Fruit fly (Drosophila melanogaster): ENCODE measurements around the gene CG12499.

CG12499 gene

dm6 chr3R:22432200-22432804 is 14.1 kb downstream of the CG12499 start (continued):
- TF ChIP-seq Pdp1 (GFP tag; optimal IDR thresholded peaks at IDR 0.05): peak in 1 of 2 experiments; percentile 9
- no peak for TF ChIP-seq TFAM (GFP tag; optimal IDR thresholded peaks at IDR 0.05)
- TF ChIP-seq CG15269 (tag; optimal IDR thresholded peaks at IDR 0.05): peak; percentile 77
- peak; percentile 88 for TF ChIP-seq CG12769 (tag; optimal IDR thresholded peaks at IDR 0.05)
- TF ChIP-seq her (GFP tag; optimal IDR thresholded peaks at IDR 0.05): no peak
- no peak for TF ChIP-seq CG4404 (GFP tag; IDR thresholded peaks at IDR 0.05)
- no peak for TF ChIP-seq CrebB (tag; optimal IDR thresholded peaks at IDR 0.05)

DNA sequence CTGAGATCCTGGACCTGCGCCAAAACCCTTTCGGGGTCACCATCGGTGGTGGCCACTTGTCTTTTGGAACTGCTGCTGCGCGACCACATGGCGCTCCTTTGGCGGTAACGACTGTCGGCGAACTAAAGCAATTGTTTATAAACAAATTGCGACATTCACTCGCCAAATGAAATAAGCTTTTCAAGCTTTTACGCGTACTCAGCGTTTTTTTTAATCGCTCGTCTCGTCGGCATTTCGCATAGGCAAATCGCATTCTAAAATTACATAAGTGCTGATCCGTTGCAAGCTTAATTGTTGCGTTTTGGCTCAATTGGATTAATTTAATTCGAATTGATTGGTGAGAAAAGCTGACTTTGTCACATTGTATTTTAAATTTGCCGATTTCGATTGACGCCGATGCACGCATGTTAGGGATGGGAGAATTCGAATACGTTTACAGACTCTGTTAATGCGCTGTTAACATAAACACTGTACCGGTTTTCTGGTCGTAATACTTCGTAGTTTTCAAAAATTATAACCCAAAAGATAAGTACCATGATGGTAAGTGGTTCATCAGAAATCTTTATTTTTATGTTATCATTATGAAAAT is 21.7 kb downstream of the CG12499 start, which contains the start of gene pinta:
Gene pinta (minus strand): TSS at position 328 of the 589 bp plus-strand sequence.
- TF ChIP-seq inv (GFP tag; IDR thresholded peaks at IDR 0.05; ENCODE audit: partially characterized antibody): no peak
- no peak for TF ChIP-seq trh (GFP tag; optimal IDR thresholded peaks at IDR 0.05)
- TF ChIP-seq CG11560 (tag; IDR thresholded peaks at IDR 0.05): no peak
- peak; percentile 54 for TF ChIP-seq CG13287 (GFP tag; IDR thresholded peaks at IDR 0.05; ENCODE audit: partially characterized antibody)
- no peak for TF ChIP-seq Xbp1 (GFP tag; optimal IDR thresholded peaks at IDR 0.05)
- TF ChIP-seq bsh (GFP tag; optimal IDR thresholded peaks at IDR 0.05): no peak
- 0 out of 2 replicates have a peak, but pooled peaks have one; percentile 13 for TF ChIP-seq hbn (GFP tag; IDR thresholded peaks at IDR 0.05; ENCODE audit: partially characterized antibody)
- TF ChIP-seq CG4282 (GFP tag; optimal IDR thresholded peaks at IDR 0.05): no peak
- TF ChIP-seq dysf (GFP tag; IDR thresholded peaks at IDR 0.05): no peak
- TF ChIP-seq CG13296 (GFP tag; optimal IDR thresholded peaks at IDR 0.05): no peak
- TF ChIP-seq nau (GFP tag; optimal IDR thresholded peaks at IDR 0.05): no peak
- no peak for TF ChIP-seq fd96Cb (tag; optimal IDR thresholded peaks at IDR 0.05)
- no peak for TF ChIP-seq Mes4 (GFP tag; optimal IDR thresholded peaks at IDR 0.05)
- TF ChIP-seq Dek (tag; optimal IDR thresholded peaks at IDR 0.05): no peak
- TF ChIP-seq Xrp1 (GFP tag; IDR thresholded peaks at IDR 0.05): no peak
- 0 out of 3 replicates have a peak, but pooled peaks have one; percentile 2 for TF ChIP-seq otp (GFP tag; IDR thresholded peaks at IDR 0.05)
- TF ChIP-seq rib (GFP tag; IDR thresholded peaks at IDR 0.05): no peak
- TF ChIP-seq E2f2 (GFP tag; IDR thresholded peaks at IDR 0.05): peak; percentile 20
- no peak for TF ChIP-seq CG1647 (GFP tag; optimal IDR thresholded peaks at IDR 0.05)
- TF ChIP-seq pb (GFP tag; optimal IDR thresholded peaks at IDR 0.05): no peak
- no peak for TF ChIP-seq CG9215 (GFP tag; IDR thresholded peaks at IDR 0.05)
- no peak for TF ChIP-seq Dip3 (GFP tag; optimal IDR thresholded peaks at IDR 0.05)
- peak; percentile 91 for TF ChIP-seq CG12155 (GFP tag; optimal IDR thresholded peaks at IDR 0.05)
- peak; percentile 27; the same call in 1 of the 2 replicates for TF ChIP-seq CG4360 (GFP tag; IDR thresholded peaks at IDR 0.05)
- peak; percentile 31; the same call in 1 of the 2 replicates for TF ChIP-seq Scr (GFP tag; IDR thresholded peaks at IDR 0.05; ENCODE audit: partially characterized antibody)
- no peak for TF ChIP-seq HLHmδ (GFP tag; optimal IDR thresholded peaks at IDR 0.05)
- no peak for TF ChIP-seq CG8281 (tag; optimal IDR thresholded peaks at IDR 0.05)
- 0 out of 4 replicates have a peak, but pooled peaks have one; percentile 29 for TF ChIP-seq Dll (GFP tag; IDR thresholded peaks at IDR 0.05; ENCODE audit: partially characterized antibody)
- TF ChIP-seq CG32772 (GFP tag; IDR thresholded peaks at IDR 0.05): no peak
- no peak for TF ChIP-seq CG9817 (tag; optimal IDR thresholded peaks at IDR 0.05)
- no peak for TF ChIP-seq pum (GFP tag; optimal IDR thresholded peaks at IDR 0.05)
- TF ChIP-seq CG12744 (GFP tag; optimal IDR thresholded peaks at IDR 0.05): no peak
- TF ChIP-seq sisA (GFP tag; IDR thresholded peaks at IDR 0.05): no peak
- peak; percentile 37 for TF ChIP-seq BEAF-32 (GFP tag; optimal IDR thresholded peaks at IDR 0.05)
- TF ChIP-seq CG11504 (tag; optimal IDR thresholded peaks at IDR 0.05): peak; percentile 93
- TF ChIP-seq CG6791 (GFP tag; IDR thresholded peaks at IDR 0.05; ENCODE audit: partially characterized antibody): no peak
- TF ChIP-seq Myb (GFP tag; optimal IDR thresholded peaks at IDR 0.05): peak; percentile 44
- peak; percentile 39 for TF ChIP-seq CG8924 (tag; optimal IDR thresholded peaks at IDR 0.05)
- TF ChIP-seq HmgD (GFP tag; optimal IDR thresholded peaks at IDR 0.05): no peak
- no peak for TF ChIP-seq pzg (GFP tag; optimal IDR thresholded peaks at IDR 0.05)
